Fruit fly (Drosophila melanogaster) whole organism, embryonic: ENCODE results near the gene Sur-8.

Source experiments
- Blimp-1 ChIP-seq: fragments of 200-800 bp; sonication (Bioruptor generic); optimal IDR thresholded peaks from 3 replicates; lab custom pipeline; 2018; ENCODE audit warnings: missing biosample characterization, missing genetic modification characterization, mild to moderate bottlenecking, moderate library complexity, missing genetic modification reagents
- Bteb2 ChIP-seq: fragments of 200-800 bp; sonication (Bioruptor generic); optimal IDR thresholded peaks from 2 replicates; lab custom pipeline; 2016; ENCODE audit warnings: missing biosample characterization, missing genetic modification characterization
- CG10147 ChIP-seq: fragments of 200-800 bp; sonication (Bioruptor generic); optimal IDR thresholded peaks from 2 replicates; lab custom pipeline; 2019; ENCODE audit warnings: missing biosample characterization, mild to moderate bottlenecking, missing genetic modification characterization, moderate library complexity
- CG12071 ChIP-seq: fragments of 200-800 bp; sonication (Bioruptor generic); optimal IDR thresholded peaks from 3 replicates; lab custom pipeline; 2018; ENCODE audit warnings: missing biosample characterization, mild to moderate bottlenecking, missing genetic modification characterization
- CG13287 ChIP-seq: fragments of 200-800 bp; sonication (Bioruptor generic); IDR thresholded peaks from 2 replicates; pipeline ENCODE4 v1.3.6; 2022; ENCODE audit warnings: missing biosample characterization, missing genetic modification characterization; ENCODE audit not compliant: partially characterized antibody
- CG13894 ChIP-seq: fragments of 200-800 bp; sonication (Bioruptor generic); optimal IDR thresholded peaks from 3 replicates; lab custom pipeline; 2018; ENCODE audit warnings: missing biosample characterization, mild to moderate bottlenecking, missing genetic modification characterization, moderate library complexity
- CG14050 ChIP-seq: fragments of 200-800 bp; sonication (Bioruptor generic); IDR thresholded peaks from 3 replicates; pipeline ENCODE4 v1.3.6; 2022; ENCODE audit warnings: missing biosample characterization, missing genetic modification characterization
- CG14441 ChIP-seq: fragments of 200-800 bp; sonication (Bioruptor generic); IDR thresholded peaks from 2 replicates; pipeline ENCODE4 v1.3.6; 2022; ENCODE audit warnings: missing biosample characterization, missing genetic modification characterization
- CG17186 ChIP-seq: fragments of 200-800 bp; sonication (Bioruptor generic); optimal IDR thresholded peaks from 3 replicates; lab custom pipeline; 2017; ENCODE audit warnings: missing biosample characterization, missing genetic modification reagents, missing genetic modification characterization
- CG17829 ChIP-seq: fragments of 200-800 bp; optimal IDR thresholded peaks from 2 replicates; lab custom pipeline; 2019; ENCODE audit warnings: missing biosample characterization, mild to moderate bottlenecking, missing genetic modification characterization, moderate library complexity
- CG18619 ChIP-seq: fragments of 200-800 bp; sonication (Bioruptor generic); optimal IDR thresholded peaks from 3 replicates; lab custom pipeline; 2017; ENCODE audit warnings: missing biosample characterization, mild to moderate bottlenecking, missing genetic modification characterization
- CG2120 ChIP-seq: fragments of 200-800 bp; sonication (Bioruptor generic); optimal IDR thresholded peaks from 3 replicates; lab custom pipeline; 2016; ENCODE audit warnings: missing biosample characterization, missing genetic modification characterization
- CG2202 ChIP-seq: fragments of 200-800 bp; sonication (Bioruptor generic); optimal IDR thresholded peaks from 2 replicates; lab custom pipeline; 2018; ENCODE audit warnings: missing biosample characterization, mild to moderate bottlenecking, missing genetic modification characterization
- CG3281 ChIP-seq: fragments of 200-800 bp; sonication (Bioruptor generic); optimal IDR thresholded peaks from 3 replicates; lab custom pipeline; 2017; ENCODE audit warnings: missing biosample characterization, mild to moderate bottlenecking, missing genetic modification characterization
- CG42726 ChIP-seq: fragments of 200-800 bp; sonication (Bioruptor generic); IDR thresholded peaks from 2 replicates; pipeline ENCODE4 v1.3.6; 2022; ENCODE audit warnings: missing biosample characterization, missing genetic modification characterization; ENCODE audit not compliant: partially characterized antibody
- CG6683 ChIP-seq: fragments of 200-800 bp; sonication (Bioruptor generic); optimal IDR thresholded peaks from 2 replicates; lab custom pipeline; 2017; ENCODE audit warnings: missing biosample characterization, mild to moderate bottlenecking, missing genetic modification characterization, missing genetic modification reagents
- CG7839 ChIP-seq: fragments of 200-800 bp; sonication (Bioruptor generic); optimal IDR thresholded peaks from 3 replicates; lab custom pipeline; 2018; ENCODE audit warnings: missing biosample characterization, mild to moderate bottlenecking, missing genetic modification characterization, moderate library complexity
- CG9609 ChIP-seq: fragments of 200-800 bp; sonication (Bioruptor generic); optimal IDR thresholded peaks from 3 replicates; lab custom pipeline; 2016; ENCODE audit warnings: missing biosample characterization, missing genetic modification characterization
- CG9876 ChIP-seq: fragments of 200-800 bp; sonication (Bioruptor generic); optimal IDR thresholded peaks from 2 replicates; lab custom pipeline; 2016; ENCODE audit warnings: missing biosample characterization, missing genetic modification characterization
- Dbx ChIP-seq: fragments of 200-800 bp; sonication (Bioruptor generic); IDR thresholded peaks from 3 replicates; pipeline ENCODE4 v1.3.6; 2022; ENCODE audit warnings: missing biosample characterization, missing genetic modification characterization
- Deaf1 ChIP-seq: fragments of 200-800 bp; optimal IDR thresholded peaks from 3 replicates; lab custom pipeline; 2019; ENCODE audit warnings: missing biosample characterization, mild to moderate bottlenecking, missing genetic modification characterization, moderate library complexity
- Dref ChIP-seq: fragments of 200-800 bp; sonication (Bioruptor generic); IDR thresholded peaks from 2 replicates; pipeline ENCODE4 v1.3.6; 2022; ENCODE audit warnings: missing biosample characterization, missing genetic modification characterization
- Ets65A ChIP-seq: fragments of 200-800 bp; sonication (Bioruptor generic); peaks from one replicate; lab custom pipeline; 2016; ENCODE audit warnings: missing biosample characterization, missing genetic modification characterization
- Fer2 ChIP-seq: fragments of 200-800 bp; sonication (Bioruptor generic); optimal IDR thresholded peaks from 2 replicates; lab custom pipeline; 2018; ENCODE audit warnings: missing biosample characterization, mild to moderate bottlenecking, missing genetic modification characterization, moderate library complexity
- HHEX ChIP-seq: fragments of 200-800 bp; sonication (Bioruptor generic); optimal IDR thresholded peaks from 3 replicates; lab custom pipeline; 2017; ENCODE audit warnings: missing biosample characterization, mild to moderate bottlenecking, missing genetic modification characterization, missing genetic modification reagents
- HLHmδ ChIP-seq: fragments of 200-800 bp; sonication (Bioruptor generic); optimal IDR thresholded peaks from 2 replicates; lab custom pipeline; 2018; ENCODE audit warnings: missing biosample characterization, mild to moderate bottlenecking, missing genetic modification characterization, moderate library complexity
- Hmr ChIP-seq: fragments of 200-800 bp; sonication (Bioruptor generic); optimal IDR thresholded peaks from 3 replicates; lab custom pipeline; 2017; ENCODE audit warnings: mild to moderate bottlenecking, missing biosample characterization, missing genetic modification reagents, missing genetic modification characterization
- Hr78 ChIP-seq, 2 experiments: fragments of 200-800 bp in 1 of 2; fragments of >200 bp in 1 of 2; sonication (Bioruptor generic) in 1 of 2; optimal IDR thresholded peaks; 2 replicates each; lab custom pipeline; 2017 to 2019; ENCODE audit warnings: missing biosample characterization in 2 of 2, missing genetic modification characterization in 2 of 2, mild to moderate bottlenecking in 1 of 2, moderate library complexity in 1 of 2
- NC2α ChIP-seq: fragments of 200-800 bp; sonication (Bioruptor generic); optimal IDR thresholded peaks from 2 replicates; lab custom pipeline; 2016; ENCODE audit warnings: missing biosample characterization, missing genetic modification characterization
- Neu2 ChIP-seq: fragments of 200-800 bp; sonication (Bioruptor generic); optimal IDR thresholded peaks from 3 replicates; lab custom pipeline; 2016; ENCODE audit warnings: missing biosample characterization, missing genetic modification characterization, borderline replicate concordance
- Nf-YC ChIP-seq: fragments of 200-800 bp; optimal IDR thresholded peaks from 3 replicates; lab custom pipeline; 2019; ENCODE audit warnings: missing biosample characterization, mild to moderate bottlenecking, missing genetic modification characterization, moderate library complexity
- Opbp ChIP-seq: fragments of 200-800 bp; sonication (Bioruptor generic); IDR thresholded peaks from 3 replicates; pipeline ENCODE4 v1.3.6; 2022; ENCODE audit warnings: missing biosample characterization, missing genetic modification characterization; ENCODE audit not compliant: partially characterized antibody
- Pdp1 ChIP-seq, 2 experiments: fragments of 200-800 bp; sonication (Bioruptor generic); optimal IDR thresholded peaks; 3 replicates each; lab custom pipeline; 2016; ENCODE audit warnings: missing biosample characterization in 2 of 2, missing genetic modification characterization in 2 of 2, mild to moderate bottlenecking in 1 of 2, moderate library complexity in 1 of 2
- Ptx1 ChIP-seq: fragments of 200-800 bp; sonication (Bioruptor generic); IDR thresholded peaks from 2 replicates; pipeline ENCODE4 v1.3.6; 2022; ENCODE audit warnings: missing biosample characterization, missing genetic modification characterization
- Trl ChIP-seq, 3 experiments: fragments of >200 bp in 2 of 3; fragments of 200-800 bp in 1 of 3; sonication (Bioruptor generic) in 1 of 3; optimal IDR thresholded peaks; 2 replicates in 1 of 3; 3 replicates in 2 of 3; lab custom pipeline; 2016 to 2017; ENCODE audit warnings: missing biosample characterization in 1 of 3, missing genetic modification characterization in 1 of 3
- abd-A ChIP-seq: fragments of 200-800 bp; sonication (Bioruptor generic); optimal IDR thresholded peaks from 3 replicates; lab custom pipeline; 2019; ENCODE audit warnings: missing biosample characterization, mild to moderate bottlenecking, missing genetic modification characterization, moderate library complexity
- chinmo ChIP-seq: fragments of 200-800 bp; sonication (Bioruptor generic); IDR thresholded peaks from 4 replicates; pipeline ENCODE4 v1.3.6; 2022; ENCODE audit warnings: missing biosample characterization, missing genetic modification characterization; ENCODE audit not compliant: partially characterized antibody
- cwo ChIP-seq: fragments of 200-800 bp; sonication (Bioruptor generic); optimal IDR thresholded peaks from 3 replicates; lab custom pipeline; 2017; ENCODE audit warnings: missing biosample characterization, missing genetic modification characterization, mild to moderate bottlenecking, moderate library complexity, missing genetic modification reagents
- eyg ChIP-seq: fragments of 200-800 bp; sonication (Bioruptor generic); optimal IDR thresholded peaks from 3 replicates; lab custom pipeline; 2016; ENCODE audit warnings: missing biosample characterization, missing genetic modification characterization
- ftz-f1 ChIP-seq: fragments of 200-800 bp; sonication (Bioruptor generic); optimal IDR thresholded peaks from 2 replicates; lab custom pipeline; 2016; ENCODE audit warnings: missing biosample characterization, missing genetic modification characterization
- gcm2 ChIP-seq: fragments of 200-800 bp; sonication (Bioruptor generic); optimal IDR thresholded peaks from 2 replicates; lab custom pipeline; 2016; ENCODE audit warnings: missing biosample characterization, missing genetic modification characterization
- ind ChIP-seq: fragments of 200-800 bp; sonication (Bioruptor generic); optimal IDR thresholded peaks from 3 replicates; lab custom pipeline; 2016; ENCODE audit warnings: missing biosample characterization, missing genetic modification characterization
- luna ChIP-seq: fragments of 200-800 bp; sonication (Bioruptor generic); optimal IDR thresholded peaks from 2 replicates; lab custom pipeline; 2016; ENCODE audit warnings: missing biosample characterization, missing genetic modification characterization
- nerfin-2 ChIP-seq: fragments of 200-800 bp; sonication (Bioruptor generic); IDR thresholded peaks from 2 replicates; pipeline ENCODE4 v1.3.6; 2022; ENCODE audit warnings: missing biosample characterization, missing genetic modification characterization; ENCODE audit not compliant: partially characterized antibody
- otp ChIP-seq: fragments of 200-800 bp; sonication (Bioruptor generic); IDR thresholded peaks from 3 replicates; pipeline ENCODE4, ENCODE4 v1.3.6; 2022; ENCODE audit warnings: missing biosample characterization, missing genetic modification characterization
- sna ChIP-seq: fragments of 200-800 bp; sonication (Bioruptor generic); IDR thresholded peaks from 2 replicates; pipeline ENCODE4 v1.3.6; 2022; ENCODE audit warnings: missing biosample characterization, missing genetic modification characterization; ENCODE audit not compliant: partially characterized antibody
- sob ChIP-seq: fragments of 200-800 bp; sonication (Bioruptor generic); IDR thresholded peaks from 2 replicates; pipeline ENCODE4 v1.3.6; 2022; ENCODE audit warnings: missing biosample characterization, missing genetic modification characterization
- sr ChIP-seq: fragments of 200-800 bp; sonication (Bioruptor generic); IDR thresholded peaks from 3 replicates; pipeline ENCODE4 v1.3.6; 2022; ENCODE audit warnings: missing biosample characterization, missing genetic modification characterization
- stc ChIP-seq: fragments of 200-800 bp; sonication (Bioruptor generic); IDR thresholded peaks from 2 replicates; pipeline ENCODE4 v1.3.6; 2022; ENCODE audit warnings: missing biosample characterization, missing genetic modification characterization
- stwl ChIP-seq: fragments of 200-800 bp; sonication (Bioruptor generic); optimal IDR thresholded peaks from 3 replicates; lab custom pipeline; 2018; ENCODE audit warnings: missing biosample characterization, mild to moderate bottlenecking, missing genetic modification characterization, moderate library complexity
- vvl ChIP-seq: fragments of 200-800 bp; sonication (Bioruptor generic); IDR thresholded peaks from 2 replicates; pipeline ENCODE4 v1.3.6; 2022; ENCODE audit warnings: missing biosample characterization, missing genetic modification characterization

Gene Sur-8

DNA sequence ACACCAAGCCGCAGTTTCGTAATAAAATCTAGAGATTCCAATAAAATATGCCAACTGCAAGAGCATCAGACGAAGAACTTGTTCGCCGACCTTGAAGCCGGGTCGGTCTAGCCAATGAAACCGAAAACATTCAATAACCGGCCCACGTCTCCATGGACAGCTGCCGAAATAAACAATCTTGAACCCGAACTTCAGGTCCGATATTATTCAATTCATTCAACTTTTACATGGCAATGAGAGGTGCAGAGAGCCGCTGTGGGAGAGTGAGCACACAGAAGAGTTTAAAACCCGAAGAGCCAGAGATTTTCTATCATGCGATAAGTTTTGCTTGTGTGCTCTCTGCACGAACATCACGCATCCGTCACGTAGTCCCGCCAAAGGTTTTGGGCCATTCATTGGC, 24.8 kb downstream of the Sur-8 start:
- TF ChIP-seq HLHmδ (GFP tag; lab: Kevin White, UChicago) = no peak
- TF ChIP-seq CG9876 (GFP tag; lab: Kevin White, UChicago) = no peak
- TF ChIP-seq Pdp1 (GFP tag; optimal IDR thresholded peaks at IDR 0.05; lab: Kevin White, UChicago) = peak in 1 of 2 experiments; percentile 43
- TF ChIP-seq ind = no peak
- TF ChIP-seq NC2α (GFP tag; lab: Kevin White, UChicago) = no peak
- peak; percentile 92 for TF ChIP-seq chinmo (GFP tag; lab: Robert Waterston, UW)
- no peak for TF ChIP-seq CG9609 (GFP tag; lab: Kevin White, UChicago)
- no peak for TF ChIP-seq Dbx (GFP tag; lab: Robert Waterston, UW)
- TF ChIP-seq Deaf1 (tag; lab: Kevin White, UChicago) = peak; percentile 75
- TF ChIP-seq Dref (GFP tag; lab: Robert Waterston, UW) = no peak
- peak in 1 of 2 experiments; percentile 37 for TF ChIP-seq Hr78 (GFP tag; optimal IDR thresholded peaks at IDR 0.05; lab: Kevin White, UChicago)
- peak; percentile 67 for TF ChIP-seq ftz-f1
- no peak for TF ChIP-seq Neu2 (GFP tag; lab: Kevin White, UChicago)
- no peak for TF ChIP-seq CG17186
- no peak for TF ChIP-seq CG6683 (GFP tag; lab: Kevin White, UChicago)
- no peak for TF ChIP-seq Opbp
- no peak for TF ChIP-seq sna (GFP tag; lab: Robert Waterston, UW)
- TF ChIP-seq Nf-YC (tag; lab: Kevin White, UChicago) = peak; percentile 37
- peak; percentile 45; the same call in 1 of the 2 replicates for TF ChIP-seq vvl (GFP tag; lab: Robert Waterston, UW)
- TF ChIP-seq CG3281 = no peak
- TF ChIP-seq Bteb2 = no peak
- TF ChIP-seq CG42726 = no peak
- peak; percentile 16; the same call in 1 of the 2 replicates for TF ChIP-seq CG13287 (GFP tag; lab: Robert Waterston, UW)
- TF ChIP-seq Ets65A (GFP tag; lab: Kevin White, UChicago) = peak; percentile 2
- no peak for TF ChIP-seq CG18619
- TF ChIP-seq CG14441 (GFP tag; lab: Robert Waterston, UW) = no peak
- TF ChIP-seq nerfin-2 (GFP tag; lab: Robert Waterston, UW) = no peak
- TF ChIP-seq CG17829 = no peak
- TF ChIP-seq luna = no peak
- no peak for TF ChIP-seq CG2120 (GFP tag; lab: Kevin White, UChicago)
- TF ChIP-seq sr (GFP tag; lab: Robert Waterston, UW) = 0 out of 3 replicates have a peak, but pooled peaks have one; percentile 25
- TF ChIP-seq Trl (optimal IDR thresholded peaks at IDR 0.05; lab: Kevin White, UChicago) = peak; percentile 64 to 75
- no peak for TF ChIP-seq Trl (GFP tag; optimal IDR thresholded peaks at IDR 0.05; lab: Kevin White, UChicago)
- TF ChIP-seq cwo (GFP tag; lab: Kevin White, UChicago) = no peak
- no peak for TF ChIP-seq eyg
- TF ChIP-seq Blimp-1 (GFP tag; lab: Kevin White, UChicago) = peak; percentile 97
- peak; percentile 50 for TF ChIP-seq abd-A

dm6 chr3R:17371094-17371493, 31.2 kb downstream of the Sur-8 start:
- peak; percentile 20 for TF ChIP-seq CG10147 (GFP tag; lab: Kevin White, UChicago)
- peak; percentile 30 for TF ChIP-seq CG13894 (tag; lab: Kevin White, UChicago)
- TF ChIP-seq stwl (tag; lab: Kevin White, UChicago) = no peak
- peak; percentile 14 for TF ChIP-seq CG12071 (GFP tag; lab: Kevin White, UChicago)
- no peak for TF ChIP-seq CG2202 (tag; lab: Kevin White, UChicago)
- TF ChIP-seq CG7839 (tag; lab: Kevin White, UChicago) = peak; percentile 55
- no peak for TF ChIP-seq CG14050 (GFP tag; lab: Robert Waterston, UW)
- TF ChIP-seq otp = 0 out of 3 replicates have a peak, but pooled peaks have one; percentile 11
- TF ChIP-seq Hmr (GFP tag; lab: Kevin White, UChicago) = peak; percentile 62
- peak; percentile 15 for TF ChIP-seq HHEX (GFP tag; lab: Kevin White, UChicago)
- no peak for TF ChIP-seq gcm2 (GFP tag; lab: Kevin White, UChicago)
- TF ChIP-seq Ptx1 = peak; percentile 51
- peak; percentile 27; the same call in 1 of the 2 replicates for TF ChIP-seq sob (GFP tag; lab: Robert Waterston, UW)
- TF ChIP-seq stc (GFP tag; lab: Robert Waterston, UW) = peak; percentile 25; the same call in 1 of the 2 replicates
- TF ChIP-seq Fer2 (tag; lab: Kevin White, UChicago) = no peak
